Worm (Caenorhabditis elegans): Measurements from ENCODE around the gene W09D10.5.

ce11 chrIII:10757540-10757939, 46.2 kb upstream of the W09D10.5 start, which contains the start of gene rnf-113:
- TF ChIP-seq ama-1 (optimal IDR thresholded peaks at IDR 0.05): no peak
- no peak for TF ChIP-seq hnd-1 (tag; optimal IDR thresholded peaks at IDR 0.05)
- TF ChIP-seq B0310.2 (tag; optimal IDR thresholded peaks at IDR 0.05): no peak
- TF ChIP-seq F13C5.2 (tag; optimal IDR thresholded peaks at IDR 0.05): no peak
- TF ChIP-seq hmbx-1 (tag; optimal IDR thresholded peaks at IDR 0.05): no peak
- no peak for TF ChIP-seq aly-1 (tag; optimal IDR thresholded peaks at IDR 0.05)
- TF ChIP-seq tbx-11 (GFP tag; IDR thresholded peaks at IDR 0.05): no peak
- TF ChIP-seq ets-7 (tag; optimal IDR thresholded peaks at IDR 0.05): no peak
- no peak for TF ChIP-seq ceh-13 (GFP tag; optimal IDR thresholded peaks at IDR 0.05)
- TF ChIP-seq tbx-37 (GFP tag; conservative IDR thresholded peaks at IDR 0.05): no peak
- TF ChIP-seq ceh-36 (tag; optimal IDR thresholded peaks at IDR 0.05): no peak
- TF ChIP-seq pes-1 (GFP tag; IDR thresholded peaks at IDR 0.05): no peak

Measured in whole organism, early embryonic.